Worm (Caenorhabditis elegans) whole organism, early embryonic: ENCODE results near the gene Y73F4A.3.

ENCODE experiments used
- B0310.2 ChIP-seq: sonication (generic microtip); optimal IDR thresholded peaks from 2 replicates; lab custom pipeline; 2016; ENCODE audit warnings: mild to moderate bottlenecking, missing genetic modification characterization, missing compliant biosample characterization
- F13C5.2 ChIP-seq: sonication (generic microtip); optimal IDR thresholded peaks from 2 replicates; lab custom pipeline; 2017; ENCODE audit warnings: mild to moderate bottlenecking, missing genetic modification characterization, inconsistent platforms, missing compliant biosample characterization
- aly-1 ChIP-seq: sonication (generic microtip); optimal IDR thresholded peaks from 2 replicates; lab custom pipeline; 2016; ENCODE audit warnings: missing genetic modification characterization, missing compliant biosample characterization
- ama-1 ChIP-seq: fragments of 150-350 bp; optimal IDR thresholded peaks from 2 replicates; lab custom pipeline; 2014
- ceh-13 ChIP-seq: fragments of 200-800 bp; sonication (Bioruptor generic); optimal IDR thresholded peaks from 2 replicates; lab custom pipeline; 2018; ENCODE audit warnings: mild to moderate bottlenecking, missing genetic modification characterization, missing compliant biosample characterization
- ceh-36 ChIP-seq: sonication (generic microtip); optimal IDR thresholded peaks from 2 replicates; lab custom pipeline; 2016; ENCODE audit warnings: missing genetic modification characterization, inconsistent platforms, missing compliant biosample characterization
- ets-7 ChIP-seq: sonication (generic microtip); optimal IDR thresholded peaks from 2 replicates; lab custom pipeline; 2016; ENCODE audit warnings: missing genotype, missing genetic modification characterization, missing compliant biosample characterization
- flt-1 ChIP-seq: fragments of 200-800 bp; sonication (Bioruptor generic); IDR thresholded peaks from 2 replicates; pipeline ENCODE4 v1.3.6; 2022; ENCODE audit warnings: missing genetic modification characterization, missing compliant biosample characterization
- hmbx-1 ChIP-seq: sonication (generic microtip); optimal IDR thresholded peaks from 2 replicates; lab custom pipeline; 2016; ENCODE audit warnings: mild to moderate bottlenecking, missing genetic modification characterization, missing compliant biosample characterization
- hmg-4 ChIP-seq: fragments of 200-800 bp; sonication (Bioruptor generic); optimal IDR thresholded peaks from 2 replicates; lab custom pipeline; 2018; ENCODE audit warnings: mild to moderate bottlenecking, missing genetic modification characterization, missing compliant biosample characterization
- hnd-1 ChIP-seq: sonication (generic microtip); optimal IDR thresholded peaks from 2 replicates; lab custom pipeline; 2016; ENCODE audit warnings: missing genetic modification characterization, missing compliant biosample characterization
- pes-1 ChIP-seq: fragments of 200-800 bp; sonication (Bioruptor generic); IDR thresholded peaks from 2 replicates; pipeline ENCODE4 v1.3.6; 2022; ENCODE audit warnings: missing genetic modification reagents, missing genetic modification characterization, missing compliant biosample characterization
- scrt-1 ChIP-seq: fragments of 200-800 bp; sonication (Bioruptor generic); IDR thresholded peaks from 2 replicates; pipeline ENCODE4 v1.3.6; 2022; ENCODE audit warnings: missing genetic modification characterization, missing compliant biosample characterization
- sea-1 ChIP-seq: fragments of 200-800 bp; sonication (Bioruptor generic); conservative IDR thresholded peaks from 2 replicates; pipeline ENCODE4 v1.3.6; 2022; ENCODE audit warnings: missing genetic modification characterization, missing compliant biosample characterization
- tbx-11 ChIP-seq: fragments of 200-800 bp; sonication (Bioruptor generic); IDR thresholded peaks from 2 replicates; pipeline ENCODE4 v1.3.6; 2022; ENCODE audit warnings: missing genetic modification characterization, missing compliant biosample characterization
- tbx-37 ChIP-seq: fragments of 200-800 bp; sonication (Bioruptor generic); conservative IDR thresholded peaks from 2 replicates; pipeline ENCODE4 v1.3.6; 2022; ENCODE audit warnings: missing genetic modification reagents, missing genetic modification characterization, missing compliant biosample characterization
- tra-4 ChIP-seq: sonication (generic microtip); optimal IDR thresholded peaks from 2 replicates; lab custom pipeline; 2017; ENCODE audit warnings: missing genetic modification characterization, missing compliant biosample characterization

Gene Y73F4A.3

ce11 chrIV:9040393-9040792 is at the start of gene Y73F4A.3:
Gene Y73F4A.3, minus strand, starts transcription at chrIV:9040493.
- TF ChIP-seq pes-1 (GFP tag; lab: Robert Waterston, UW) (no peak), hnd-1 (tag; lab: Kevin White, UChicago) (no peak), ceh-36 (no peak), ceh-13 (no peak), aly-1 (tag; lab: Kevin White, UChicago) (no peak), F13C5.2 (no peak), sea-1 (GFP tag; lab: Robert Waterston, UW) (no peak), tra-4 (tag; lab: Kevin White, UChicago) (no peak), tbx-11 (GFP tag; lab: Robert Waterston, UW) (no peak), tbx-37 (GFP tag; lab: Robert Waterston, UW) (no peak), scrt-1 (GFP tag; lab: Robert Waterston, UW) (no peak), flt-1 (no peak), hmbx-1 (tag; lab: Kevin White, UChicago) (no peak), B0310.2 (tag; lab: Kevin White, UChicago) (no peak), ama-1 (lab: Kevin White, UChicago) (no peak), hmg-4 (GFP tag; lab: Kevin White, UChicago) (no peak), ets-7 (tag; lab: Kevin White, UChicago) (no peak)

ce11 chrIV:9088294-9088693 is 48.0 kb upstream of the Y73F4A.3 start, which contains the start of gene msa-1:
Gene msa-1, plus strand, starts transcription at chrIV:9088594.
- TF ChIP-seq tbx-37 (GFP tag; lab: Robert Waterston, UW) (no peak), tbx-11 (GFP tag; lab: Robert Waterston, UW) (no peak), B0310.2 (tag; lab: Kevin White, UChicago) (no peak), tra-4 (tag; lab: Kevin White, UChicago) (no peak), aly-1 (tag; lab: Kevin White, UChicago) (no peak), scrt-1 (GFP tag; lab: Robert Waterston, UW) (no peak), ceh-13 (no peak), ceh-36 (no peak), hmbx-1 (tag; lab: Kevin White, UChicago) (no peak), hnd-1 (tag; lab: Kevin White, UChicago) (no peak), flt-1 (no peak)

ce11 chrIV:9082055-9082454 is 41.8 kb upstream of the Y73F4A.3 start, which contains the start of gene twk-8:
Gene twk-8, plus strand, starts transcription at chrIV:9082355.
- TF ChIP-seq ceh-13 (no peak), aly-1 (tag; lab: Kevin White, UChicago) (no peak), B0310.2 (tag; lab: Kevin White, UChicago) (no peak), hnd-1 (tag; lab: Kevin White, UChicago) (no peak), hmg-4 (GFP tag; lab: Kevin White, UChicago) (no peak), ama-1 (lab: Kevin White, UChicago) (no peak), ets-7 (tag; lab: Kevin White, UChicago) (no peak), scrt-1 (GFP tag; lab: Robert Waterston, UW) (no peak), flt-1 (no peak), sea-1 (GFP tag; lab: Robert Waterston, UW) (no peak), tbx-37 (GFP tag; lab: Robert Waterston, UW) (no peak), F13C5.2 (no peak), hmbx-1 (tag; lab: Kevin White, UChicago) (no peak), ceh-36 (no peak), tra-4 (tag; lab: Kevin White, UChicago) (no peak), tbx-11 (GFP tag; lab: Robert Waterston, UW) (no peak), pes-1 (GFP tag; lab: Robert Waterston, UW) (no peak)

ce11 chrIV:9080201-9080600 is 39.9 kb upstream of the Y73F4A.3 start:
- TF ChIP-seq ceh-36 (no peak), aly-1 (tag; lab: Kevin White, UChicago) (no peak), hnd-1 (tag; lab: Kevin White, UChicago) (no peak), ets-7 (tag; lab: Kevin White, UChicago) (no peak), hmg-4 (GFP tag; lab: Kevin White, UChicago) (no peak), ceh-13 (no peak), pes-1 (GFP tag; lab: Robert Waterston, UW) (no peak), scrt-1 (GFP tag; lab: Robert Waterston, UW) (no peak), F13C5.2 (no peak), tra-4 (tag; lab: Kevin White, UChicago) (no peak), sea-1 (GFP tag; lab: Robert Waterston, UW) (no peak), B0310.2 (tag; lab: Kevin White, UChicago) (no peak)

- TF ChIP-seq ama-1 (lab: Kevin White, UChicago): no peak
- no peak for TF ChIP-seq ets-7 (tag; lab: Kevin White, UChicago)
- no peak for TF ChIP-seq pes-1 (GFP tag; lab: Robert Waterston, UW)
- TF ChIP-seq B0310.2 (tag; lab: Kevin White, UChicago): no peak
- TF ChIP-seq flt-1: no peak
- TF ChIP-seq hnd-1 (tag; lab: Kevin White, UChicago): no peak
- TF ChIP-seq aly-1 (tag; lab: Kevin White, UChicago): no peak
- TF ChIP-seq hmg-4 (GFP tag; lab: Kevin White, UChicago): no peak
- no peak for TF ChIP-seq ceh-13
- no peak for TF ChIP-seq sea-1 (GFP tag; lab: Robert Waterston, UW)
- TF ChIP-seq hmbx-1 (tag; lab: Kevin White, UChicago): no peak
These were observed 39.0 kb upstream of the Y73F4A.3 start for ce11 chrIV:9079330-9079729.

- no peak for TF ChIP-seq F13C5.2
- TF ChIP-seq ceh-13: no peak
- TF ChIP-seq ama-1 (lab: Kevin White, UChicago): no peak
- TF ChIP-seq flt-1: no peak
- TF ChIP-seq tbx-11 (GFP tag; lab: Robert Waterston, UW): no peak
- no peak for TF ChIP-seq ets-7 (tag; lab: Kevin White, UChicago)
- TF ChIP-seq hmg-4 (GFP tag; lab: Kevin White, UChicago): no peak
- TF ChIP-seq sea-1 (GFP tag; lab: Robert Waterston, UW): no peak
- no peak for TF ChIP-seq hmbx-1 (tag; lab: Kevin White, UChicago)
- TF ChIP-seq tbx-37 (GFP tag; lab: Robert Waterston, UW): no peak
These were observed 38.2 kb upstream of the Y73F4A.3 start, which contains the start of gene mans-4 for ce11 chrIV:9078469-9078868. Gene mans-4, minus strand, starts transcription at chrIV:9078569.

- no peak for TF ChIP-seq ceh-36
- no peak for TF ChIP-seq pes-1 (GFP tag; lab: Robert Waterston, UW)
- TF ChIP-seq tbx-37 (GFP tag; lab: Robert Waterston, UW): peak; percentile 73
- TF ChIP-seq sea-1 (GFP tag; lab: Robert Waterston, UW): no peak
- TF ChIP-seq ets-7 (tag; lab: Kevin White, UChicago): peak; percentile 25
- TF ChIP-seq B0310.2 (tag; lab: Kevin White, UChicago): no peak
- TF ChIP-seq hmg-4 (GFP tag; lab: Kevin White, UChicago): no peak
- no peak for TF ChIP-seq flt-1
- TF ChIP-seq hmbx-1 (tag; lab: Kevin White, UChicago): no peak
- TF ChIP-seq ama-1 (lab: Kevin White, UChicago): no peak
- no peak for TF ChIP-seq aly-1 (tag; lab: Kevin White, UChicago)
- TF ChIP-seq hnd-1 (tag; lab: Kevin White, UChicago): no peak
- TF ChIP-seq scrt-1 (GFP tag; lab: Robert Waterston, UW): no peak
- no peak for TF ChIP-seq tra-4 (tag; lab: Kevin White, UChicago)
- TF ChIP-seq tbx-11 (GFP tag; lab: Robert Waterston, UW): no peak
- peak; percentile 23 for TF ChIP-seq F13C5.2
These were observed 34.0 kb upstream of the Y73F4A.3 start, which contains the start of gene mppb-1 for ce11 chrIV:9074244-9074723. Gene mppb-1, plus strand, starts transcription at chrIV:9074673.
